Fruit fly (Drosophila melanogaster) whole organism, prepupa: ENCODE results near the gene CG5149.

Experiments used
- CG10631 ChIP-seq: fragments of 200-800 bp; sonication (Bioruptor generic); optimal IDR thresholded peaks from 2 replicates; lab custom pipeline; 2016; ENCODE audit warnings: missing biosample characterization, missing genetic modification characterization
- CG10669 ChIP-seq: fragments of 200-800 bp; sonication (Bioruptor generic); optimal IDR thresholded peaks from 3 replicates; lab custom pipeline; 2018; ENCODE audit warnings: missing biosample characterization, mild to moderate bottlenecking, missing genetic modification characterization, moderate library complexity
- CG1621 ChIP-seq: fragments of 200-800 bp; sonication (Bioruptor generic); optimal IDR thresholded peaks from 3 replicates; lab custom pipeline; 2018; ENCODE audit warnings: missing biosample characterization, mild to moderate bottlenecking, missing genetic modification characterization
- CG16779 ChIP-seq: fragments of 200-800 bp; sonication (Bioruptor generic); optimal IDR thresholded peaks from 3 replicates; lab custom pipeline; 2017; ENCODE audit warnings: missing biosample characterization, mild to moderate bottlenecking, missing genetic modification characterization
- CG3032 ChIP-seq: fragments of 200-800 bp; optimal IDR thresholded peaks from 2 replicates; lab custom pipeline; 2019; ENCODE audit warnings: missing biosample characterization, mild to moderate bottlenecking, missing genetic modification characterization, moderate library complexity
- CG31627 ChIP-seq: fragments of 200-800 bp; sonication (Bioruptor generic); optimal IDR thresholded peaks from 3 replicates; lab custom pipeline; 2016; ENCODE audit warnings: missing biosample characterization, missing genetic modification characterization
- CG32006 ChIP-seq: fragments of 200-800 bp; sonication (Bioruptor generic); optimal IDR thresholded peaks from 3 replicates; lab custom pipeline; 2017; ENCODE audit warnings: missing biosample characterization, mild to moderate bottlenecking, missing genetic modification characterization
- CG34406 ChIP-seq: fragments of 200-800 bp; sonication (Bioruptor generic); optimal IDR thresholded peaks from 3 replicates; lab custom pipeline; 2016; ENCODE audit warnings: missing biosample characterization, missing genetic modification characterization
- CG3919 ChIP-seq: fragments of 200-800 bp; sonication (Bioruptor generic); optimal IDR thresholded peaks from 3 replicates; lab custom pipeline; 2016; ENCODE audit warnings: missing biosample characterization, missing genetic modification characterization
- CG4318 ChIP-seq: fragments of 200-800 bp; sonication (Bioruptor generic); optimal IDR thresholded peaks from 3 replicates; lab custom pipeline; 2017; ENCODE audit warnings: missing biosample characterization, mild to moderate bottlenecking, missing genetic modification characterization
- CG6163 ChIP-seq: fragments of 200-800 bp; sonication (Bioruptor generic); IDR thresholded peaks from 3 replicates; pipeline ENCODE4 v1.3.6; 2022; ENCODE audit warnings: missing biosample characterization, missing genetic modification characterization
- CG6276 ChIP-seq: fragments of 200-800 bp; sonication (Bioruptor generic); optimal IDR thresholded peaks from 2 replicates; lab custom pipeline; 2017; ENCODE audit warnings: missing biosample characterization, mild to moderate bottlenecking, missing genetic modification characterization
- CG6792 ChIP-seq: fragments of 200-800 bp; sonication (Bioruptor generic); optimal IDR thresholded peaks from 3 replicates; lab custom pipeline; 2016; ENCODE audit warnings: missing biosample characterization, missing genetic modification characterization
- CG6808 ChIP-seq: fragments of 200-800 bp; sonication (Bioruptor generic); optimal IDR thresholded peaks from 3 replicates; lab custom pipeline; 2017; ENCODE audit warnings: missing biosample characterization, missing genetic modification characterization, mild to moderate bottlenecking, moderate library complexity, missing genetic modification reagents
- CG6854 ChIP-seq: fragments of 200-800 bp; sonication (Bioruptor generic); optimal IDR thresholded peaks from 2 replicates; lab custom pipeline; 2017; ENCODE audit warnings: missing biosample characterization, mild to moderate bottlenecking, missing genetic modification characterization
- CG8119 ChIP-seq: fragments of 200-800 bp; sonication (Bioruptor generic); IDR thresholded peaks from 3 replicates; pipeline ENCODE4 v1.3.6; 2022; ENCODE audit warnings: missing biosample characterization, missing genetic modification characterization
- CG8632 ChIP-seq: fragments of 200-800 bp; sonication (Bioruptor generic); optimal IDR thresholded peaks from 3 replicates; lab custom pipeline; 2016; ENCODE audit warnings: missing biosample characterization, missing genetic modification characterization
- CG9139 ChIP-seq: fragments of 200-800 bp; sonication (Bioruptor generic); optimal IDR thresholded peaks from 3 replicates; lab custom pipeline; 2017; ENCODE audit warnings: missing biosample characterization, mild to moderate bottlenecking, missing genetic modification characterization
- Eip75B ChIP-seq: fragments of 200-800 bp; sonication (Bioruptor generic); optimal IDR thresholded peaks from 3 replicates; lab custom pipeline; 2016; ENCODE audit warnings: missing biosample characterization, missing genetic modification characterization
- Eip78C ChIP-seq: fragments of 200-800 bp; sonication (Bioruptor generic); peaks from one replicate; lab custom pipeline; 2016; ENCODE audit warnings: missing biosample characterization, missing genetic modification characterization
- Eip93F ChIP-seq: fragments of 200-800 bp; sonication (Bioruptor generic); optimal IDR thresholded peaks from 2 replicates; lab custom pipeline; 2016; ENCODE audit warnings: missing biosample characterization, mild to moderate bottlenecking, missing genetic modification characterization
- Ets21C ChIP-seq: fragments of 200-800 bp; sonication (Bioruptor generic); optimal IDR thresholded peaks from 3 replicates; lab custom pipeline; 2016; ENCODE audit warnings: missing biosample characterization, missing genetic modification characterization
- Ets96B ChIP-seq: fragments of 200-800 bp; optimal IDR thresholded peaks from 2 replicates; lab custom pipeline; 2019; ENCODE audit warnings: missing biosample characterization, mild to moderate bottlenecking, missing genetic modification characterization, moderate library complexity
- Gug ChIP-seq: fragments of 200-800 bp; sonication (Bioruptor generic); IDR thresholded peaks from 2 replicates; pipeline ENCODE4 v1.3.6; 2022; ENCODE audit warnings: missing biosample characterization, missing genetic modification characterization
- Hr38 ChIP-seq: sonication (Bioruptor generic); optimal IDR thresholded peaks from 2 replicates; lab custom pipeline; 2016; ENCODE audit warnings: missing biosample characterization, missing genetic modification characterization
- Hr4 ChIP-seq: fragments of 200-800 bp; sonication (Bioruptor generic); optimal IDR thresholded peaks from 3 replicates; lab custom pipeline; 2016; ENCODE audit warnings: missing biosample characterization, missing genetic modification characterization
- Lpt ChIP-seq: fragments of 200-800 bp; sonication (Bioruptor generic); optimal IDR thresholded peaks from 3 replicates; lab custom pipeline; 2016; ENCODE audit warnings: missing biosample characterization, missing genetic modification characterization
- OdsH ChIP-seq: fragments of 200-800 bp; sonication (Bioruptor generic); optimal IDR thresholded peaks from 3 replicates; lab custom pipeline; 2016; ENCODE audit warnings: missing biosample characterization, missing genetic modification characterization
- Smox ChIP-seq: fragments of 200-800 bp; sonication (Bioruptor generic); optimal IDR thresholded peaks from 3 replicates; lab custom pipeline; 2016; ENCODE audit warnings: missing biosample characterization, missing genetic modification characterization
- Sox102F ChIP-seq: fragments of 200-800 bp; sonication (Bioruptor generic); optimal IDR thresholded peaks from 2 replicates; lab custom pipeline; 2016; ENCODE audit warnings: missing biosample characterization, mild to moderate bottlenecking, missing genetic modification characterization
- Sox14 ChIP-seq: fragments of 200-800 bp; sonication (Bioruptor generic); optimal IDR thresholded peaks from 3 replicates; lab custom pipeline; 2016; ENCODE audit warnings: missing biosample characterization, missing genetic modification characterization
- achi ChIP-seq: fragments of 200-800 bp; sonication (Bioruptor generic); optimal IDR thresholded peaks from 3 replicates; lab custom pipeline; 2016; ENCODE audit warnings: missing biosample characterization, missing genetic modification characterization
- acj6 ChIP-seq: fragments of 200-800 bp; sonication (Bioruptor generic); optimal IDR thresholded peaks from 3 replicates; lab custom pipeline; 2016; ENCODE audit warnings: missing biosample characterization, missing genetic modification characterization
- cyc ChIP-seq: fragments of 200-800 bp; sonication (Bioruptor generic); optimal IDR thresholded peaks from 3 replicates; lab custom pipeline; 2016; ENCODE audit warnings: missing biosample characterization, missing genetic modification characterization
- dsx ChIP-seq: fragments of 200-800 bp; optimal IDR thresholded peaks from 3 replicates; lab custom pipeline; 2019; ENCODE audit warnings: missing biosample characterization, mild to moderate bottlenecking, missing genetic modification characterization, moderate library complexity; ENCODE audit not compliant: poor library complexity, severe bottlenecking
- eg ChIP-seq: fragments of 200-800 bp; sonication (Bioruptor generic); IDR thresholded peaks from 3 replicates; pipeline ENCODE4 v1.3.6; 2022; ENCODE audit warnings: missing biosample characterization, missing genetic modification characterization
- esn ChIP-seq: fragments of 200-800 bp; sonication (Bioruptor generic); optimal IDR thresholded peaks from 2 replicates; lab custom pipeline; 2016; ENCODE audit warnings: missing biosample characterization, mild to moderate bottlenecking, missing genetic modification characterization, moderate library complexity
- fd59A ChIP-seq: fragments of 200-800 bp; sonication (Bioruptor generic); optimal IDR thresholded peaks from 2 replicates; lab custom pipeline; 2017; ENCODE audit warnings: missing biosample characterization, mild to moderate bottlenecking, missing genetic modification characterization, missing genetic modification reagents
- fkh ChIP-seq: fragments of 200-800 bp; sonication (Bioruptor generic); optimal IDR thresholded peaks from 3 replicates; lab custom pipeline; 2017; ENCODE audit warnings: missing biosample characterization, mild to moderate bottlenecking, missing genetic modification characterization, moderate library complexity
- net ChIP-seq: fragments of 200-800 bp; sonication (Bioruptor generic); optimal IDR thresholded peaks from 3 replicates; lab custom pipeline; 2016; ENCODE audit warnings: missing biosample characterization, missing genetic modification characterization
- pdm3 ChIP-seq: fragments of 200-800 bp; sonication (Bioruptor generic); optimal IDR thresholded peaks from 3 replicates; lab custom pipeline; 2016; ENCODE audit warnings: missing biosample characterization, missing genetic modification characterization
- salr ChIP-seq, 2 experiments: fragments of 200-800 bp; sonication (Bioruptor generic); optimal IDR thresholded peaks; 3 replicates each; lab custom pipeline; 2016 to 2018; ENCODE audit warnings: missing biosample characterization in 2 of 2, missing genetic modification characterization in 2 of 2, mild to moderate bottlenecking in 1 of 2
- svp ChIP-seq: fragments of 200-800 bp; sonication (Bioruptor generic); peaks from one replicate; lab custom pipeline; 2016; ENCODE audit warnings: missing biosample characterization, missing genetic modification characterization
- topi ChIP-seq: fragments of 200-800 bp; sonication (Bioruptor generic); optimal IDR thresholded peaks from 3 replicates; lab custom pipeline; 2016; ENCODE audit warnings: missing biosample characterization, missing genetic modification characterization

Gene CG5149

dm6 chr2L:7387813-7388558 is at the start of gene CG5149, which contains the start of gene gudu (continued):
- TF ChIP-seq Ets21C (GFP tag; lab: Kevin White, UChicago) (no peak), acj6 (GFP tag; lab: Kevin White, UChicago) (no peak), Ets96B (tag; lab: Kevin White, UChicago) (no peak), achi (GFP tag; lab: Kevin White, UChicago) (no peak), CG3032 (peak; percentile 10), CG1621 (tag; lab: Kevin White, UChicago) (no peak), Hr4 (GFP tag; lab: Kevin White, UChicago) (no peak), CG9139 (GFP tag; lab: Kevin White, UChicago) (no peak), CG31627 (GFP tag; lab: Kevin White, UChicago) (no peak)

dm6 chr2L:7437325-7437707 is 49.3 kb upstream of the CG5149 start, which contains the start of gene CG5973:
Gene CG5973, plus strand, starts transcription at chr2L:7437492.
- TF ChIP-seq Hr38 (no peak), CG6276 (GFP tag; lab: Kevin White, UChicago) (peak; percentile 18), acj6 (GFP tag; lab: Kevin White, UChicago) (no peak), OdsH (GFP tag; lab: Kevin White, UChicago) (no peak), Ets21C (GFP tag; lab: Kevin White, UChicago) (no peak), fkh (GFP tag; lab: Kevin White, UChicago) (no peak), Smox (GFP tag; lab: Kevin White, UChicago) (no peak), CG3919 (GFP tag; lab: Kevin White, UChicago) (peak; percentile 15), esn (GFP tag; lab: Kevin White, UChicago) (no peak), CG34406 (GFP tag; lab: Kevin White, UChicago) (no peak), CG32006 (GFP tag; lab: Kevin White, UChicago) (peak; percentile 43), Eip93F (GFP tag; lab: Kevin White, UChicago) (no peak), Eip78C (GFP tag; lab: Kevin White, UChicago) (peak; percentile 26), Eip75B (peak; percentile 1), CG4318 (GFP tag; lab: Kevin White, UChicago) (no peak), CG8119 (GFP tag; lab: Robert Waterston, UW) (peak; percentile 37; the same call in 1 of the 3 replicates), CG10631 (GFP tag; lab: Kevin White, UChicago) (no peak), svp (GFP tag; lab: Kevin White, UChicago) (peak; percentile 17), CG8632 (GFP tag; lab: Kevin White, UChicago) (no peak), CG16779 (peak; percentile 13), topi (GFP tag; lab: Kevin White, UChicago) (no peak), fd59A (GFP tag; lab: Kevin White, UChicago) (no peak), Sox14 (no peak), salr (GFP tag; optimal IDR thresholded peaks at IDR 0.05; lab: Kevin White, UChicago) (no peak), dsx (GFP tag; lab: Kevin White, UChicago) (peak; percentile 2), Sox102F (GFP tag; lab: Kevin White, UChicago) (no peak), eg (GFP tag; lab: Robert Waterston, UW) (no peak), CG10669 (GFP tag; lab: Kevin White, UChicago) (no peak), Lpt (GFP tag; lab: Kevin White, UChicago) (no peak), CG6854 (GFP tag; lab: Kevin White, UChicago) (peak; percentile 23), cyc (GFP tag; lab: Kevin White, UChicago) (no peak), CG6792 (no peak), Ets96B (tag; lab: Kevin White, UChicago) (no peak), CG1621 (tag; lab: Kevin White, UChicago) (peak; percentile 15), CG6163 (0 out of 3 replicates have a peak, but pooled peaks have one; percentile 33), CG3032 (no peak), CG9139 (GFP tag; lab: Kevin White, UChicago) (peak; percentile 47), net (GFP tag; lab: Kevin White, UChicago) (peak; percentile 12), pdm3 (GFP tag; lab: Kevin White, UChicago) (no peak), Gug (GFP tag; lab: Robert Waterston, UW) (no peak), CG6808 (GFP tag; lab: Kevin White, UChicago) (no peak)
